Fruit fly (Drosophila melanogaster): Measurements from ENCODE around the gene rhea.

DNA sequence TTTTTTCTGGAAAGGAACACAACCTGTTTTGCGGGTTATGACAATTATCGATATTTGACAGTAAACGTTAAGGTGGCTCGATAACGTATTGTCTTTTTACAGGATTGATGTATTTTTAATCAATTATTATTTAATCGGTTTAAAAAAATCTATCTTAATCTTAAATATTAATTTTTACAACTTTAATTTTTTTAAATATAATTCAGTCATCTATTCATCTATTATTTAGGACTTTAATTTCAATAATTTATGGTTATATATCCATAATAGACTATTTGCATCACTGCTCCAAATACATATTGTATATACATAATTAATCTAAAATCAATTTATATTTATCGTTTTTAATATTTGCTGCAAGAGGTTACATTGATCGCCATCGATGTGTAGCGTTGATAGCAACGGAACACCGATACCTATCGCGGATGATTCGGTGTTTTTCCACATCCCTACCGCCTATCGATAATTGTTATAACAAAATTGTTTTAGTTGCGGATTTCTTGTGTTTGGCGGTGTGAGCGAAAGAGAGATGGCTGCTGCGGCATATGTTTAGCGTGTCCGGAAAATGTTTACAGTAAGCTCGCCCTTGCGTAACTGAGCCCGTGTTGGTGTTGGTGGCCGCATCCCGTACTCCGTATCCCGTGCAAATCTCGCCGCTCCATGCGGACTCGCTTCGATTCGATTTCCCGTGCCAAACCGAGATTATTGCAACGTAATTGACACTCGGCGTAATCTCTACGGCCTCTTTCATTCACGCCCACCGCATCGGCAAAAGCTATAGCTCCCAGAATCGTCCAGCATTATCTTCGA is 19.8 kb upstream of the rhea start, which contains the start of the genes GstO1 and foi:
- TF ChIP-seq Vsx2 (GFP tag; optimal IDR thresholded peaks at IDR 0.05; ENCODE audit: partially characterized antibody) (no peak), GATAd (GFP tag; optimal IDR thresholded peaks at IDR 0.05) (no peak), Hr78 (GFP tag; optimal IDR thresholded peaks at IDR 0.05) (no peak), pan (optimal IDR thresholded peaks at IDR 0.05) (no peak), psq (GFP tag; optimal IDR thresholded peaks at IDR 0.05) (peak; percentile 35), h (GFP tag; optimal IDR thresholded peaks at IDR 0.05) (peak; percentile 45), tai (GFP tag; optimal IDR thresholded peaks at IDR 0.05) (no peak), OdsH (GFP tag; optimal IDR thresholded peaks at IDR 0.05) (no peak), br (GFP tag; optimal IDR thresholded peaks at IDR 0.05) (no peak), dmrt93B (GFP tag; optimal IDR thresholded peaks at IDR 0.05) (no peak), Myc (optimal IDR thresholded peaks at IDR 0.05) (no peak)
